Worm (Caenorhabditis elegans): Measurements from ENCODE around the gene ddn-2.

DNA sequence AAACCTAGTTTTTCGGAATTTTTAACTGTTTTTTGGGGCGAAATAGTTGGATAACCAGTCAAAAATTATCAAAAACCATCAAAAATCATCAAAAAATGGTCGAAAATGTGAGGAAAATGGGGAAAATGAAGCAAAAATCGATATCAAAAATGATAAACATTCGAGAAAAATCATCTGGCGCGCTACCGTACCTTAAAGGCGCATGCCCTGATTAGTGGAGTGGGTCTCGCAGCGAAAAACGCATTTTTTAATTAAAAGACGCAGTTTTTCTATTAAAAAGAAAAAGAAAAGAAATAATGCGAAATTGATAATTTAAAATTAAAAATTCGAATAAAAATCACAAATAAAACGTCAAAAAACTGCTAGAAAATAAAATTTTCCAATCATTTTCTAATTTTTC, 28.5 kb upstream of the ddn-2 start, which contains the start of gene F35C5.1:
- TF ChIP-seq ceh-9 (tag; optimal IDR thresholded peaks at IDR 0.05) = no peak
- TF ChIP-seq ceh-16 (tag; optimal IDR thresholded peaks at IDR 0.05) = no peak
- no peak for TF ChIP-seq nhr-237 (tag; optimal IDR thresholded peaks at IDR 0.05)
- no peak for TF ChIP-seq fos-1 (tag; optimal IDR thresholded peaks at IDR 0.05)
- TF ChIP-seq unc-62 (GFP tag; optimal IDR thresholded peaks at IDR 0.05) = no peak

All from whole organism, L3 larva.